Worm (Caenorhabditis elegans): ENCODE measurements around the gene sri-57.
"Not testable (repeated sequence)": the region's sequence is repeated elsewhere in the genome, so short reads cannot be mapped to it uniquely, and the experiment has no call there.

DNA sequence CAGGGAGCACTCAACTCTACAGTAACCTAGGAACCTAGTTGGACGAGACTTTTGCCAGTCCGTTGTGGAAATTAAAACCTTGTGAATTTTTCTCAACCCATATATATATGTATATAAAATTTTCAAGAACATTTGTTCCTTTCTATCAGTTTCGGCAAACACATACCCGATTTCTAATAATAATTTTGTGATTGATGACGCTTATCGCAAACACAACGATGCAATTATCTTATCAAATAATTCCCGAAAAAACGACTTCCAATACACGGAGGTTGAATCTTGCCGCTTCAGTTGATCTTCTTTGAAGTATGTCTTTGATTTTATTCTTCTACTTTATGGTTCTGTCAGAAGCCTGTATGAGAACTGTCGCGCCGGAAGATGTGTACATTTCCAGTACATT lies 7.1 kb downstream of the sri-57 start, which contains the start of gene F22E5.2:
- TF ChIP-seq med-1 (GFP tag; optimal IDR thresholded peaks at IDR 0.05; ENCODE audit: insufficient read depth); ztf-29 (GFP tag; IDR thresholded peaks at IDR 0.05); tab-1 (GFP tag; IDR thresholded peaks at IDR 0.05); cog-1 (tag; optimal IDR thresholded peaks at IDR 0.05); T22C8.4 (GFP tag; IDR thresholded peaks at IDR 0.05); flt-1 (GFP tag; IDR thresholded peaks at IDR 0.05): not testable (repeated sequence)
